Worm (Caenorhabditis elegans) whole organism, L4/young adult: ENCODE data around the gene T01B4.3.

Source experiments
- W03F9.2 ChIP-seq: fragments of 150-350 bp; optimal IDR thresholded peaks from 2 replicates; lab custom pipeline; 2014; ENCODE audit warnings: missing biosample characterization, missing genetic modification characterization
- dao-5 ChIP-seq: sonication (generic microtip); optimal IDR thresholded peaks from 2 replicates; lab custom pipeline; 2016; ENCODE audit warnings: missing genotype, missing genetic modification characterization, moderate library complexity, missing compliant biosample characterization
- him-1 ChIP-seq: sonication (generic microtip); optimal IDR thresholded peaks from 2 replicates; lab custom pipeline; 2016; ENCODE audit warnings: missing genotype, missing genetic modification reagents, missing genetic modification characterization, missing compliant biosample characterization

- TF ChIP-seq him-1 (tag; lab: Kevin White, UChicago) (no peak), W03F9.2 (tag; lab: Kevin White, UChicago) (no peak), dao-5 (tag; lab: Kevin White, UChicago) (no peak)
These were observed 17.1 kb downstream of the T01B4.3 start for ce11 chrX:16300422-16300821.
